Worm (Caenorhabditis elegans) whole organism, young adult: Measurements from ENCODE around the gene F54H5.3.

Experiments
- F39B2.1 ChIP-seq: fragments of 200-800 bp; sonication (Bioruptor generic); IDR thresholded peaks from 2 replicates; pipeline ENCODE4 v1.3.6; 2022; ENCODE audit warnings: missing genetic modification reagents, missing genetic modification characterization, missing compliant biosample characterization
- akir-1 ChIP-seq: fragments of 200-800 bp; sonication (Bioruptor generic); optimal IDR thresholded peaks from 2 replicates; lab custom pipeline; 2018; ENCODE audit warnings: mild to moderate bottlenecking, missing genetic modification characterization, moderate library complexity, missing compliant biosample characterization
- ceh-100 ChIP-seq: fragments of 200-800 bp; sonication (Bioruptor generic); IDR thresholded peaks from 2 replicates; pipeline ENCODE4 v1.3.6; 2022; ENCODE audit warnings: missing genetic modification reagents, missing genetic modification characterization, missing compliant biosample characterization
- lin-54 ChIP-seq: fragments of 200-800 bp; sonication (Bioruptor generic); optimal IDR thresholded peaks from 2 replicates; lab custom pipeline; 2018; ENCODE audit warnings: mild to moderate bottlenecking, missing genetic modification characterization, missing compliant biosample characterization
- sdz-38 ChIP-seq: sonication (generic microtip); optimal IDR thresholded peaks from 2 replicates; lab custom pipeline; 2016; ENCODE audit warnings: missing genotype, missing genetic modification characterization, missing compliant biosample characterization

- TF ChIP-seq lin-54: no peak
- TF ChIP-seq sdz-38: no peak
- no peak for TF ChIP-seq F39B2.1 (GFP tag; lab: Robert Waterston, UW)
- no peak for TF ChIP-seq ceh-100 (GFP tag; lab: Robert Waterston, UW)
- no peak for TF ChIP-seq akir-1
Measured at ce11 chrII:6654284-6654683, 32.3 kb downstream of the F54H5.3 start, which contains the start of gene T19D12.9.
